Worm (Caenorhabditis elegans): ENCODE results near the gene spcs-3.

The spcs-3 gene

ce11 chrIII:8009769-8010168 lies 35.0 kb upstream of the spcs-3 start, which contains the start of gene cit-1.1:
Gene cit-1.1, minus strand, starts transcription at chrIII:8009821.
- TF ChIP-seq sem-4 (tag; optimal IDR thresholded peaks at IDR 0.05) (no peak), nhr-237 (tag; optimal IDR thresholded peaks at IDR 0.05) (no peak), elt-1 (tag; optimal IDR thresholded peaks at IDR 0.05) (no peak), dmd-4 (tag; optimal IDR thresholded peaks at IDR 0.05) (no peak), mab-5 (tag; optimal IDR thresholded peaks at IDR 0.05) (no peak), nhr-25 (tag; optimal IDR thresholded peaks at IDR 0.05) (no peak), fos-1 (tag; optimal IDR thresholded peaks at IDR 0.05) (peak; percentile 58), ztf-11 (tag; optimal IDR thresholded peaks at IDR 0.05) (no peak), nhr-12 (tag; optimal IDR thresholded peaks at IDR 0.05) (no peak), lin-11 (tag; optimal IDR thresholded peaks at IDR 0.05) (peak; percentile 1), R02D3.7 (tag; optimal IDR thresholded peaks at IDR 0.05) (no peak), nhr-6 (tag; optimal IDR thresholded peaks at IDR 0.05) (no peak), C34F6.9 (tag; optimal IDR thresholded peaks at IDR 0.05) (peak; percentile 53), ama-1 (optimal IDR thresholded peaks at IDR 0.05) (peak; percentile 54), skn-1 (tag; optimal IDR thresholded peaks at IDR 0.05) (no peak), nhr-11 (tag; optimal IDR thresholded peaks at IDR 0.05) (no peak), ceh-16 (tag; optimal IDR thresholded peaks at IDR 0.05) (no peak), unc-55 (GFP tag; optimal IDR thresholded peaks at IDR 0.05) (peak; percentile 51), zag-1 (tag; optimal IDR thresholded peaks at IDR 0.05) (no peak), egl-27 (tag; optimal IDR thresholded peaks at IDR 0.05) (no peak), lsy-2 (tag; optimal IDR thresholded peaks at IDR 0.05) (peak in 1 of 2 experiments; percentile 39), nhr-21 (tag; optimal IDR thresholded peaks at IDR 0.05) (no peak), gmeb-1 (tag; optimal IDR thresholded peaks at IDR 0.05) (no peak)

ce11 chrIII:8010260-8010822 lies 34.5 kb upstream of the spcs-3 start, which contains the start of gene cit-1.2:
Gene cit-1.2, plus strand, starts transcription at chrIII:8010772.
- TF ChIP-seq nhr-129 (tag; optimal IDR thresholded peaks at IDR 0.05), result peak; percentile 55
- TF ChIP-seq lin-39 (tag; optimal IDR thresholded peaks at IDR 0.05), result no peak

- TF ChIP-seq R02D3.7 (tag; optimal IDR thresholded peaks at IDR 0.05) (no peak), mab-5 (tag; optimal IDR thresholded peaks at IDR 0.05) (no peak), mdl-1 (tag; optimal IDR thresholded peaks at IDR 0.05) (no peak), zag-1 (tag; optimal IDR thresholded peaks at IDR 0.05) (no peak), nhr-25 (tag; optimal IDR thresholded peaks at IDR 0.05) (no peak), crh-2 (tag; optimal IDR thresholded peaks at IDR 0.05) (no peak), nhr-11 (tag; optimal IDR thresholded peaks at IDR 0.05) (no peak), peb-1 (tag; optimal IDR thresholded peaks at IDR 0.05) (no peak), snpc-4 (tag; optimal IDR thresholded peaks at IDR 0.05) (no peak), nhr-6 (tag; optimal IDR thresholded peaks at IDR 0.05) (no peak), nhr-12 (tag; optimal IDR thresholded peaks at IDR 0.05) (no peak), C34F6.9 (tag; optimal IDR thresholded peaks at IDR 0.05) (no peak), lin-11 (tag; optimal IDR thresholded peaks at IDR 0.05) (no peak), elt-1 (tag; optimal IDR thresholded peaks at IDR 0.05) (no peak), sma-3 (GFP tag; optimal IDR thresholded peaks at IDR 0.05) (no peak), unc-62 (GFP tag; optimal IDR thresholded peaks at IDR 0.05) (no peak), nhr-129 (tag; optimal IDR thresholded peaks at IDR 0.05) (no peak)
These were observed 31.2 kb upstream of the spcs-3 start for ce11 chrIII:8013582-8013981.

- TF ChIP-seq nhr-129 (tag; optimal IDR thresholded peaks at IDR 0.05) (no peak), ceh-82 (tag; optimal IDR thresholded peaks at IDR 0.05) (no peak), crh-2 (tag; optimal IDR thresholded peaks at IDR 0.05) (no peak), nhr-77 (tag; optimal IDR thresholded peaks at IDR 0.05) (no peak), egl-27 (tag; optimal IDR thresholded peaks at IDR 0.05) (no peak), nhr-12 (tag; optimal IDR thresholded peaks at IDR 0.05) (no peak), lin-39 (tag; optimal IDR thresholded peaks at IDR 0.05) (no peak), sma-3 (GFP tag; optimal IDR thresholded peaks at IDR 0.05) (no peak)
These were observed 28.4 kb upstream of the spcs-3 start, which contains the start of gene F44B9.5 for ce11 chrIII:8016438-8016837. Gene F44B9.5, minus strand, starts transcription at chrIII:8016538.

ce11 chrIII:8017053-8017452 lies 27.8 kb upstream of the spcs-3 start:
- TF ChIP-seq mdl-1 (tag; optimal IDR thresholded peaks at IDR 0.05), result no peak
- TF ChIP-seq gmeb-1 (tag; optimal IDR thresholded peaks at IDR 0.05), result no peak
- no peak for TF ChIP-seq zag-1 (tag; optimal IDR thresholded peaks at IDR 0.05)
- no peak for TF ChIP-seq sma-3 (GFP tag; optimal IDR thresholded peaks at IDR 0.05)
- TF ChIP-seq lin-13 (GFP tag; optimal IDR thresholded peaks at IDR 0.05), result no peak
- TF ChIP-seq ceh-16 (tag; optimal IDR thresholded peaks at IDR 0.05), result no peak
- no peak for TF ChIP-seq ztf-11 (tag; optimal IDR thresholded peaks at IDR 0.05)
- no peak for TF ChIP-seq sem-4 (tag; optimal IDR thresholded peaks at IDR 0.05)
- TF ChIP-seq nhr-23 (tag; optimal IDR thresholded peaks at IDR 0.05), result no peak
- TF ChIP-seq egl-27 (tag; optimal IDR thresholded peaks at IDR 0.05), result no peak
- no peak for TF ChIP-seq nhr-77 (tag; optimal IDR thresholded peaks at IDR 0.05)
- TF ChIP-seq nhr-12 (tag; optimal IDR thresholded peaks at IDR 0.05), result no peak
- no peak for TF ChIP-seq nhr-6 (tag; optimal IDR thresholded peaks at IDR 0.05)
